Worm (Caenorhabditis elegans): Measurements from ENCODE around the gene spsb-1.

Gene spsb-1

ce11 chrII:15205346-15205745, 8.8 kb downstream of the spsb-1 start:
- TF ChIP-seq aly-1 (tag; optimal IDR thresholded peaks at IDR 0.05) (no peak), B0310.2 (tag; optimal IDR thresholded peaks at IDR 0.05) (no peak), sea-1 (GFP tag; conservative IDR thresholded peaks at IDR 0.05) (no peak), scrt-1 (GFP tag; IDR thresholded peaks at IDR 0.05) (no peak), pes-1 (GFP tag; IDR thresholded peaks at IDR 0.05) (no peak), ceh-36 (tag; optimal IDR thresholded peaks at IDR 0.05) (no peak), F13C5.2 (tag; optimal IDR thresholded peaks at IDR 0.05) (no peak), ceh-13 (GFP tag; optimal IDR thresholded peaks at IDR 0.05) (no peak), hmbx-1 (tag; optimal IDR thresholded peaks at IDR 0.05) (no peak), ets-7 (tag; optimal IDR thresholded peaks at IDR 0.05) (no peak), hmg-4 (GFP tag; optimal IDR thresholded peaks at IDR 0.05) (no peak), tbx-11 (GFP tag; IDR thresholded peaks at IDR 0.05) (no peak), tbx-37 (GFP tag; conservative IDR thresholded peaks at IDR 0.05) (no peak), ama-1 (optimal IDR thresholded peaks at IDR 0.05) (no peak), flt-1 (GFP tag; IDR thresholded peaks at IDR 0.05) (no peak)

ce11 chrII:15206234-15206633, 9.7 kb downstream of the spsb-1 start:
- TF ChIP-seq hnd-1 (tag; optimal IDR thresholded peaks at IDR 0.05) (no peak), ceh-13 (GFP tag; optimal IDR thresholded peaks at IDR 0.05) (no peak), hmg-4 (GFP tag; optimal IDR thresholded peaks at IDR 0.05) (no peak), sea-1 (GFP tag; conservative IDR thresholded peaks at IDR 0.05) (no peak), tbx-11 (GFP tag; IDR thresholded peaks at IDR 0.05) (no peak), hmbx-1 (tag; optimal IDR thresholded peaks at IDR 0.05) (no peak), tbx-37 (GFP tag; conservative IDR thresholded peaks at IDR 0.05) (no peak), F13C5.2 (tag; optimal IDR thresholded peaks at IDR 0.05) (no peak), aly-1 (tag; optimal IDR thresholded peaks at IDR 0.05) (no peak), ets-7 (tag; optimal IDR thresholded peaks at IDR 0.05) (no peak), pes-1 (GFP tag; IDR thresholded peaks at IDR 0.05) (no peak), scrt-1 (GFP tag; IDR thresholded peaks at IDR 0.05) (no peak), tra-4 (tag; optimal IDR thresholded peaks at IDR 0.05) (no peak), B0310.2 (tag; optimal IDR thresholded peaks at IDR 0.05) (no peak), flt-1 (GFP tag; IDR thresholded peaks at IDR 0.05) (no peak), ceh-36 (tag; optimal IDR thresholded peaks at IDR 0.05) (no peak)

ce11 chrII:15207562-15207961, 11.0 kb downstream of the spsb-1 start:
- TF ChIP-seq tra-4 (tag; optimal IDR thresholded peaks at IDR 0.05) (no peak), scrt-1 (GFP tag; IDR thresholded peaks at IDR 0.05) (no peak), ceh-36 (tag; optimal IDR thresholded peaks at IDR 0.05) (no peak), hmbx-1 (tag; optimal IDR thresholded peaks at IDR 0.05) (no peak), aly-1 (tag; optimal IDR thresholded peaks at IDR 0.05) (no peak), sea-1 (GFP tag; conservative IDR thresholded peaks at IDR 0.05) (no peak), ets-7 (tag; optimal IDR thresholded peaks at IDR 0.05) (no peak), hnd-1 (tag; optimal IDR thresholded peaks at IDR 0.05) (no peak), ama-1 (optimal IDR thresholded peaks at IDR 0.05) (no peak)

ce11 chrII:15208151-15208550, 11.6 kb downstream of the spsb-1 start:
- TF ChIP-seq tbx-37 (GFP tag; conservative IDR thresholded peaks at IDR 0.05) (no peak), B0310.2 (tag; optimal IDR thresholded peaks at IDR 0.05) (no peak), hnd-1 (tag; optimal IDR thresholded peaks at IDR 0.05) (no peak), pes-1 (GFP tag; IDR thresholded peaks at IDR 0.05) (no peak), aly-1 (tag; optimal IDR thresholded peaks at IDR 0.05) (no peak), tbx-11 (GFP tag; IDR thresholded peaks at IDR 0.05) (no peak), ceh-36 (tag; optimal IDR thresholded peaks at IDR 0.05) (no peak), scrt-1 (GFP tag; IDR thresholded peaks at IDR 0.05) (no peak), ama-1 (optimal IDR thresholded peaks at IDR 0.05) (no peak), ceh-13 (GFP tag; optimal IDR thresholded peaks at IDR 0.05) (no peak), hmbx-1 (tag; optimal IDR thresholded peaks at IDR 0.05) (no peak), tra-4 (tag; optimal IDR thresholded peaks at IDR 0.05) (no peak), F13C5.2 (tag; optimal IDR thresholded peaks at IDR 0.05) (no peak), hmg-4 (GFP tag; optimal IDR thresholded peaks at IDR 0.05) (no peak), sea-1 (GFP tag; conservative IDR thresholded peaks at IDR 0.05) (no peak), ets-7 (tag; optimal IDR thresholded peaks at IDR 0.05) (no peak), flt-1 (GFP tag; IDR thresholded peaks at IDR 0.05) (no peak)

ce11 chrII:15208874-15209273, 12.3 kb downstream of the spsb-1 start:
- peak; percentile 73 for TF ChIP-seq ceh-36 (tag; optimal IDR thresholded peaks at IDR 0.05)
- no peak for TF ChIP-seq tra-4 (tag; optimal IDR thresholded peaks at IDR 0.05)

ce11 chrII:15209309-15209708, 12.8 kb downstream of the spsb-1 start:
- TF ChIP-seq B0310.2 (tag; optimal IDR thresholded peaks at IDR 0.05), result no peak
- TF ChIP-seq flt-1 (GFP tag; IDR thresholded peaks at IDR 0.05), result no peak
- TF ChIP-seq hmbx-1 (tag; optimal IDR thresholded peaks at IDR 0.05), result no peak
- TF ChIP-seq ets-7 (tag; optimal IDR thresholded peaks at IDR 0.05), result no peak
- TF ChIP-seq aly-1 (tag; optimal IDR thresholded peaks at IDR 0.05), result no peak
- no peak for TF ChIP-seq ceh-13 (GFP tag; optimal IDR thresholded peaks at IDR 0.05)
- TF ChIP-seq pes-1 (GFP tag; IDR thresholded peaks at IDR 0.05), result no peak
- TF ChIP-seq ceh-36 (tag; optimal IDR thresholded peaks at IDR 0.05), result no peak
- no peak for TF ChIP-seq scrt-1 (GFP tag; IDR thresholded peaks at IDR 0.05)
- TF ChIP-seq hnd-1 (tag; optimal IDR thresholded peaks at IDR 0.05), result no peak
- TF ChIP-seq hmg-4 (GFP tag; optimal IDR thresholded peaks at IDR 0.05), result no peak
- TF ChIP-seq tbx-11 (GFP tag; IDR thresholded peaks at IDR 0.05), result no peak
- TF ChIP-seq ama-1 (optimal IDR thresholded peaks at IDR 0.05), result no peak
- no peak for TF ChIP-seq F13C5.2 (tag; optimal IDR thresholded peaks at IDR 0.05)
- no peak for TF ChIP-seq tra-4 (tag; optimal IDR thresholded peaks at IDR 0.05)
- TF ChIP-seq tbx-37 (GFP tag; conservative IDR thresholded peaks at IDR 0.05), result no peak
- no peak for TF ChIP-seq sea-1 (GFP tag; conservative IDR thresholded peaks at IDR 0.05)

- no peak for TF ChIP-seq ceh-36 (tag; optimal IDR thresholded peaks at IDR 0.05)
- TF ChIP-seq ets-7 (tag; optimal IDR thresholded peaks at IDR 0.05), result no peak
- TF ChIP-seq flt-1 (GFP tag; IDR thresholded peaks at IDR 0.05), result no peak
- TF ChIP-seq hnd-1 (tag; optimal IDR thresholded peaks at IDR 0.05), result no peak
- TF ChIP-seq tbx-37 (GFP tag; conservative IDR thresholded peaks at IDR 0.05), result no peak
- no peak for TF ChIP-seq hmbx-1 (tag; optimal IDR thresholded peaks at IDR 0.05)
- TF ChIP-seq tbx-11 (GFP tag; IDR thresholded peaks at IDR 0.05), result no peak
These were observed 15.9 kb downstream of the spsb-1 start for ce11 chrII:15212260-15212914.
